Fruit fly (Drosophila melanogaster) Kc167 (cell line): ENCODE data around the gene r.

Experiments used
- Myc ChIP-seq: fragments of >200 bp; optimal IDR thresholded peaks from 2 replicates; lab custom pipeline; 2017; ENCODE audit warnings: missing external identifiers
- Sin3A ChIP-seq: fragments of >200 bp; optimal IDR thresholded peaks from 2 replicates; lab custom pipeline; 2018; ENCODE audit warnings: missing external identifiers
- h ChIP-seq: fragments of >200 bp; optimal IDR thresholded peaks from 3 replicates; lab custom pipeline; 2018; ENCODE audit warnings: missing external identifiers
- insv ChIP-seq: fragments of >200 bp; optimal IDR thresholded peaks from 3 replicates; lab custom pipeline; 2018; ENCODE audit warnings: missing external identifiers
- psq ChIP-seq: fragments of >200 bp; optimal IDR thresholded peaks from 2 replicates; lab custom pipeline; 2017; ENCODE audit warnings: missing external identifiers
- ttk ChIP-seq: sonication (Bioruptor generic); optimal IDR thresholded peaks from 2 replicates; lab custom pipeline; 2017; ENCODE audit warnings: missing external identifiers

Gene r

DNA sequence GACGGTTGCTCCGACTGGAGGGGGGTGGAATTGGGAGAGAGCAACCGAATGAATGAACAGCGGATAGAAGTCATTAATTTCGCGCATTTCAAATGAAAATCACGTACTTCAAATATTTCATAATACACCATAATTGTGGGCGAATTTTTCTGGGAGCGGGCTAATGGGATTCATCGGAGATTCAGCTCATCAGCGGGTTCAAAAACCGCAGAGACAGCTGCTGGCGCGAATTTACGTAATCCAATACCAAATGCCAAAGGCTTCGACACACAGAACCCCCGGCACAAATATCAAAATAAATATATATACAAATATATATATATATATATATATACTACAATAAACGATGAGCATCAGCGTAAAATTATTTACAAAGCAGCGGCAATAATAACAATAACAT lies 61.5 kb downstream of the r start:
- TF ChIP-seq psq (lab: Kevin White, UChicago) = no peak
- TF ChIP-seq insv (lab: Kevin White, UChicago) = no peak
- TF ChIP-seq Sin3A = no peak
- TF ChIP-seq ttk = no peak
- no peak for TF ChIP-seq h
- no peak for TF ChIP-seq Myc
